Fruit fly (Drosophila melanogaster): Measurements from ENCODE around the gene CG17712.

DNA sequence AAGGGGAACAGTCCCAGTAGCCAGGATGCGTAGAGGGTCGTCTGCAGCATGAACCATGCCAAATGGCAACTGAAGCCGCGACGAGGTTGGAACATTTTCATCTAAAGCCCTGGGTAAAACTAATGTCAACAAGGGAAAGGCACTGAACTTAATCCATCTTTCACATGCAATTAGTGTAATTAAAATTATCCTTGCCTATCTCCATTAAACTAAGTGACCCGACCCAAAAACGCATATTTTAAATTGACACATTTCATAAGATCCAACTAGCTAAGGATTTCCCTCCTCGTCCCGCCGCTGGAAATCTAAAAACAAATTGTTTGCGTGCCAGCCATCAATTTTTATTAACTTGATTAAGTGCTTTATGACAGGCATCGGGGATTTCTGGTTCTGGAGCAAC lies 4.4 kb upstream of the CG17712 start, which contains the start of gene Gr22f:
- TF ChIP-seq CG9948 (tag; optimal IDR thresholded peaks at IDR 0.05) (no peak), Snoo (tag; optimal IDR thresholded peaks at IDR 0.05) (no peak), EcR (GFP tag; optimal IDR thresholded peaks at IDR 0.05) (no peak), CG17806 (tag; optimal IDR thresholded peaks at IDR 0.05) (no peak)
